Fruit fly (Drosophila melanogaster) whole organism, embryonic: ENCODE results near the gene glob3.

Source experiments
- Atf3 ChIP-seq: fragments of 200-800 bp; sonication (Bioruptor generic); optimal IDR thresholded peaks from 3 replicates; lab custom pipeline; 2016; ENCODE audit warnings: missing biosample characterization, missing genetic modification characterization
- Bgb ChIP-seq: fragments of 200-800 bp; sonication (Bioruptor generic); IDR thresholded peaks from 2 replicates; pipeline ENCODE4 v1.3.6; 2022; ENCODE audit warnings: missing biosample characterization, missing genetic modification characterization; ENCODE audit not compliant: partially characterized antibody
- BtbVII ChIP-seq: fragments of 200-800 bp; sonication (Bioruptor generic); optimal IDR thresholded peaks from 3 replicates; lab custom pipeline; 2017; ENCODE audit warnings: missing biosample characterization, mild to moderate bottlenecking, missing genetic modification characterization
- CG11695 ChIP-seq: fragments of 200-800 bp; sonication (Bioruptor generic); IDR thresholded peaks from 3 replicates; pipeline ENCODE4 v1.3.6; 2022; ENCODE audit warnings: missing biosample characterization, missing genetic modification characterization
- CG12104 ChIP-seq: fragments of 200-800 bp; sonication (Bioruptor generic); optimal IDR thresholded peaks from 3 replicates; lab custom pipeline; 2016; ENCODE audit warnings: missing biosample characterization, missing genetic modification characterization
- CG13123 ChIP-seq: fragments of 200-800 bp; sonication (Bioruptor generic); optimal IDR thresholded peaks from 2 replicates; lab custom pipeline; 2016; ENCODE audit warnings: missing biosample characterization, missing genetic modification characterization
- CG1602 ChIP-seq: fragments of 200-800 bp; sonication (Bioruptor generic); optimal IDR thresholded peaks from 3 replicates; lab custom pipeline; 2016; ENCODE audit warnings: missing biosample characterization, missing genetic modification characterization
- CG1603 ChIP-seq: fragments of 200-800 bp; sonication (Bioruptor generic); optimal IDR thresholded peaks from 2 replicates; lab custom pipeline; 2019; ENCODE audit warnings: missing biosample characterization, mild to moderate bottlenecking, missing genetic modification characterization, moderate library complexity
- CG30431 ChIP-seq: fragments of 200-800 bp; sonication (Bioruptor generic); optimal IDR thresholded peaks from 2 replicates; lab custom pipeline; 2017; ENCODE audit warnings: missing biosample characterization, missing genetic modification characterization
- CG31224 ChIP-seq: fragments of 200-800 bp; sonication (Bioruptor generic); IDR thresholded peaks from 2 replicates; pipeline ENCODE4 v1.3.6; 2022; ENCODE audit warnings: missing biosample characterization, missing genetic modification characterization
- CG43689 ChIP-seq: fragments of 200-800 bp; sonication (Bioruptor generic); IDR thresholded peaks from 2 replicates; pipeline ENCODE4 v1.3.6; 2022; ENCODE audit warnings: missing biosample characterization, missing genetic modification characterization
- CG4820 ChIP-seq: fragments of 200-800 bp; sonication (Bioruptor generic); optimal IDR thresholded peaks from 3 replicates; lab custom pipeline; 2016; ENCODE audit warnings: missing biosample characterization, missing genetic modification characterization
- CG4854 ChIP-seq: fragments of 200-800 bp; sonication (Bioruptor generic); optimal IDR thresholded peaks from 2 replicates; lab custom pipeline; 2016; ENCODE audit warnings: missing biosample characterization, missing genetic modification characterization, inconsistent platforms
- CG6791 ChIP-seq: fragments of 200-800 bp; sonication (Bioruptor generic); IDR thresholded peaks from 3 replicates; pipeline ENCODE4 v1.3.6; 2022; ENCODE audit warnings: missing biosample characterization, missing genetic modification characterization; ENCODE audit not compliant: partially characterized antibody
- CG9932 ChIP-seq: fragments of 200-800 bp; sonication (Bioruptor generic); IDR thresholded peaks from 2 replicates; pipeline ENCODE4 v1.3.6; 2022; ENCODE audit warnings: missing biosample characterization, missing genetic modification characterization
- CTCF ChIP-seq: fragments of 200-800 bp; sonication (Bioruptor generic); optimal IDR thresholded peaks from 2 replicates; lab custom pipeline; 2017; ENCODE audit warnings: missing biosample characterization, mild to moderate bottlenecking, missing genetic modification characterization, moderate library complexity
- CrebB ChIP-seq: fragments of 200-800 bp; sonication (Bioruptor generic); optimal IDR thresholded peaks from 3 replicates; lab custom pipeline; 2018; ENCODE audit warnings: missing biosample characterization, mild to moderate bottlenecking, missing genetic modification characterization
- HLH3B ChIP-seq: fragments of 200-800 bp; sonication (Bioruptor generic); IDR thresholded peaks from 2 replicates; pipeline ENCODE4 v1.3.6; 2022; ENCODE audit warnings: missing biosample characterization, missing genetic modification characterization
- HLHmδ ChIP-seq: fragments of 200-800 bp; sonication (Bioruptor generic); optimal IDR thresholded peaks from 2 replicates; lab custom pipeline; 2018; ENCODE audit warnings: missing biosample characterization, mild to moderate bottlenecking, missing genetic modification characterization, moderate library complexity
- MTF-1 ChIP-seq: fragments of 200-800 bp; sonication (Bioruptor generic); optimal IDR thresholded peaks from 2 replicates; lab custom pipeline; 2018; ENCODE audit warnings: missing biosample characterization, mild to moderate bottlenecking, missing genetic modification characterization, borderline replicate concordance
- Mad ChIP-seq: fragments of 200-800 bp; sonication (Bioruptor generic); optimal IDR thresholded peaks from 2 replicates; lab custom pipeline; 2016; ENCODE audit warnings: missing biosample characterization, missing genetic modification characterization
- NC2β ChIP-seq: fragments of 200-800 bp; sonication (Bioruptor generic); optimal IDR thresholded peaks from 2 replicates; lab custom pipeline; 2016; ENCODE audit warnings: missing biosample characterization, missing genetic modification characterization
- Opbp ChIP-seq: fragments of 200-800 bp; sonication (Bioruptor generic); IDR thresholded peaks from 3 replicates; pipeline ENCODE4 v1.3.6; 2022; ENCODE audit warnings: missing biosample characterization, missing genetic modification characterization; ENCODE audit not compliant: partially characterized antibody
- ato ChIP-seq: fragments of 200-800 bp; sonication (Bioruptor generic); IDR thresholded peaks from 2 replicates; pipeline ENCODE4 v1.3.6; 2022; ENCODE audit warnings: missing biosample characterization, missing genetic modification characterization; ENCODE audit not compliant: partially characterized antibody
- cad ChIP-seq: fragments of >200 bp; optimal IDR thresholded peaks from 2 replicates; lab custom pipeline; 2017; ENCODE audit warnings: missing biosample characterization, missing genetic modification characterization
- caup ChIP-seq: fragments of 200-800 bp; sonication (Bioruptor generic); optimal IDR thresholded peaks from 3 replicates; lab custom pipeline; 2017; ENCODE audit warnings: missing biosample characterization, mild to moderate bottlenecking, missing genetic modification characterization, moderate library complexity; ENCODE audit not compliant: severe bottlenecking
- chm ChIP-seq: fragments of 200-800 bp; sonication (Bioruptor generic); IDR thresholded peaks from 2 replicates; pipeline ENCODE4 v1.3.6; 2022; ENCODE audit warnings: missing biosample characterization, missing genetic modification characterization
- chn ChIP-seq: fragments of 200-800 bp; sonication (Bioruptor generic); optimal IDR thresholded peaks from 2 replicates; lab custom pipeline; 2016; ENCODE audit warnings: missing biosample characterization, missing genetic modification characterization
- da ChIP-seq: fragments of 200-800 bp; sonication (Bioruptor generic); optimal IDR thresholded peaks from 2 replicates; lab custom pipeline; 2016; ENCODE audit warnings: missing biosample characterization, missing genetic modification characterization
- dan ChIP-seq: fragments of 200-800 bp; sonication (Bioruptor generic); IDR thresholded peaks from 2 replicates; pipeline ENCODE4 v1.3.6; 2022; ENCODE audit warnings: missing biosample characterization, missing genetic modification characterization
- dmrt99B ChIP-seq: fragments of 200-800 bp; sonication (Bioruptor generic); optimal IDR thresholded peaks from 2 replicates; lab custom pipeline; 2018; ENCODE audit warnings: missing biosample characterization, mild to moderate bottlenecking, missing genetic modification characterization, moderate library complexity
- dysf ChIP-seq: fragments of 200-800 bp; sonication (Bioruptor generic); IDR thresholded peaks from 3 replicates; pipeline ENCODE4 v1.3.6; 2022; ENCODE audit warnings: missing biosample characterization, missing genetic modification characterization
- ems ChIP-seq: fragments of 200-800 bp; sonication (Bioruptor generic); optimal IDR thresholded peaks from 3 replicates; lab custom pipeline; 2016; ENCODE audit warnings: missing biosample characterization, missing genetic modification characterization
- fd3F ChIP-seq: fragments of 200-800 bp; sonication (Bioruptor generic); optimal IDR thresholded peaks from 2 replicates; lab custom pipeline; 2018; ENCODE audit warnings: missing biosample characterization, mild to moderate bottlenecking, missing genetic modification characterization, moderate library complexity
- grn ChIP-seq: fragments of 200-800 bp; sonication (Bioruptor generic); optimal IDR thresholded peaks from 3 replicates; lab custom pipeline; 2017; ENCODE audit warnings: missing biosample characterization, missing genetic modification characterization
- gro ChIP-seq: fragments of 200-800 bp; sonication (Bioruptor generic); optimal IDR thresholded peaks from 2 replicates; lab custom pipeline; 2016; ENCODE audit warnings: missing biosample characterization, missing genetic modification characterization
- h ChIP-seq: fragments of >200 bp; optimal IDR thresholded peaks from 2 replicates; lab custom pipeline; 2017
- her ChIP-seq: fragments of 200-800 bp; sonication (Bioruptor generic); optimal IDR thresholded peaks from 2 replicates; lab custom pipeline; 2016; ENCODE audit warnings: missing biosample characterization, missing genetic modification characterization
- klu ChIP-seq: fragments of 200-800 bp; sonication (Bioruptor generic); IDR thresholded peaks from 2 replicates; pipeline ENCODE4 v1.3.6; 2022; ENCODE audit warnings: missing biosample characterization, missing genetic modification characterization
- nerfin-2 ChIP-seq: fragments of 200-800 bp; sonication (Bioruptor generic); IDR thresholded peaks from 2 replicates; pipeline ENCODE4 v1.3.6; 2022; ENCODE audit warnings: missing biosample characterization, missing genetic modification characterization; ENCODE audit not compliant: partially characterized antibody
- org-1 ChIP-seq: fragments of 200-800 bp; sonication (Bioruptor generic); optimal IDR thresholded peaks from 2 replicates; lab custom pipeline; 2017; ENCODE audit warnings: missing biosample characterization, missing genetic modification characterization
- pfk ChIP-seq: fragments of 200-800 bp; sonication (Bioruptor generic); optimal IDR thresholded peaks from 2 replicates; lab custom pipeline; 2018; ENCODE audit warnings: missing biosample characterization, mild to moderate bottlenecking, missing genetic modification characterization, moderate library complexity
- pnt ChIP-seq: fragments of 200-800 bp; sonication (Bioruptor generic); optimal IDR thresholded peaks from 3 replicates; lab custom pipeline; 2016; ENCODE audit warnings: missing biosample characterization, missing genetic modification characterization
- prd ChIP-seq, 3 experiments: fragments of >200 bp in 2 of 3; fragments of 200-800 bp in 1 of 3; sonication (Bioruptor generic) in 1 of 3; optimal IDR thresholded peaks in 2 of 3; IDR thresholded peaks in 1 of 3; 2 replicates in 2 of 3; 3 replicates in 1 of 3; pipeline versions ENCODE4 v1.3.6 to Lab custom; 2017 to 2022; ENCODE audit warnings: missing biosample characterization in 1 of 3, missing genetic modification characterization in 1 of 3
- ro ChIP-seq: fragments of 200-800 bp; sonication (Bioruptor generic); IDR thresholded peaks from 2 replicates; pipeline ENCODE4 v1.3.6; 2022; ENCODE audit warnings: missing biosample characterization, missing genetic modification characterization
- run ChIP-seq: fragments of 200-800 bp; sonication (Bioruptor generic); optimal IDR thresholded peaks from 3 replicates; lab custom pipeline; 2018; ENCODE audit warnings: missing biosample characterization, mild to moderate bottlenecking, missing genetic modification characterization
- sima ChIP-seq: fragments of 200-800 bp; sonication (Bioruptor generic); optimal IDR thresholded peaks from 2 replicates; lab custom pipeline; 2016; ENCODE audit warnings: missing biosample characterization, missing genetic modification characterization
- sob ChIP-seq: fragments of 200-800 bp; sonication (Bioruptor generic); IDR thresholded peaks from 2 replicates; pipeline ENCODE4 v1.3.6; 2022; ENCODE audit warnings: missing biosample characterization, missing genetic modification characterization
- tna ChIP-seq: fragments of 200-800 bp; sonication (Bioruptor generic); IDR thresholded peaks from 2 replicates; pipeline ENCODE4 v1.3.6; 2022; ENCODE audit warnings: missing biosample characterization, missing genetic modification characterization; ENCODE audit not compliant: partially characterized antibody
- tup ChIP-seq: fragments of 200-800 bp; sonication (Bioruptor generic); optimal IDR thresholded peaks from 2 replicates; lab custom pipeline; 2016; ENCODE audit warnings: missing biosample characterization, mild to moderate bottlenecking, missing genetic modification characterization, moderate library complexity
- z ChIP-seq: fragments of 200-800 bp; sonication (Bioruptor generic); IDR thresholded peaks from 3 replicates; pipeline ENCODE4 v1.3.6; 2022; ENCODE audit warnings: missing biosample characterization, missing genetic modification characterization

glob3 gene

DNA sequence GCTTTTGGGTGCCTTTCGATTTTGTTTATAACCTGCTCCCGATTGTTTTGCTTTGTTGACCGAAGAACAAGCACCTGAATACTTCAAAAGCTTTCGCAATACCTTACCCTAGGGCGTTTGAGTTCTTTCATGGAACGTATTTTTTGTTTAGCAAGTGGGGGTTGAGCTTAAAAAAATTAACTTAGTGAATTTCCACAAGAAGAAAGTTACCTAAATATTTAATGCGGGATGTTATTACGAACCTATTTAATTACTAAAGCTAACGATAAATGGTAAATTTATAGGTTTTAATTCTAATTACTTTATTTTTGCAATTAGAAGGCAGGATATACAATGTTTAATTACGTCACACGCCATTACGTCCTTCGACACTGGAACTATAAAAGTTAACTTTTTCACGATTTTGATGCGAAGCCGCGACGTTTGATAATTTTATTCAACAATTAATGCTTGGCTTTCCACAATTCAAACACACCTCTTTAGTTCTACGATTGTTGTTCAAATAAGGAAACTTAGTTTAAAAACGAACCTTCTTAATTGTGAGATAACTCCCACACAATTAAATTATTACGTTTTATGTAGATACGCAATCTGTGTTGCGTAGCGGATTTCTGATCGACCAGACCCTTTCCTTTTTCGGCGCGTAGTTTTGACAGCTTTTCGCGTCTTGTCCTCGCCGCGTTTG is 31.5 kb downstream of the glob3 start (continued):
- no peak for TF ChIP-seq her (GFP tag; lab: Kevin White, UChicago)
- TF ChIP-seq BtbVII (GFP tag; lab: Kevin White, UChicago): peak; percentile 36
- no peak for TF ChIP-seq prd (optimal IDR thresholded peaks at IDR 0.05; lab: Kevin White, UChicago)
- peak; percentile 25; the same call in 2 of the 3 replicates for TF ChIP-seq prd (GFP tag; IDR thresholded peaks at IDR 0.05; lab: Robert Waterston, UW)
- no peak for TF ChIP-seq run (tag; lab: Kevin White, UChicago)
- no peak for TF ChIP-seq NC2β (GFP tag; lab: Kevin White, UChicago)
- TF ChIP-seq fd3F (GFP tag; lab: Kevin White, UChicago): no peak
- no peak for TF ChIP-seq HLH3B (GFP tag; lab: Robert Waterston, UW)
- no peak for TF ChIP-seq CG43689 (GFP tag; lab: Robert Waterston, UW)
- no peak for TF ChIP-seq Atf3 (GFP tag; lab: Kevin White, UChicago)
- TF ChIP-seq CrebB (tag; lab: Kevin White, UChicago): no peak
- peak; percentile 2 for TF ChIP-seq gro (GFP tag; lab: Kevin White, UChicago)
- TF ChIP-seq Opbp: no peak
- no peak; the same call in 1 of the 3 replicates for TF ChIP-seq dysf (GFP tag; lab: Robert Waterston, UW)
- no peak for TF ChIP-seq CG13123 (GFP tag; lab: Kevin White, UChicago)
- TF ChIP-seq ems (GFP tag; lab: Kevin White, UChicago): peak; percentile 3
- no peak for TF ChIP-seq tna (GFP tag; lab: Robert Waterston, UW)
- TF ChIP-seq pfk: no peak
- TF ChIP-seq sima (GFP tag; lab: Kevin White, UChicago): no peak
- peak; percentile 70 for TF ChIP-seq CG9932
- no peak for TF ChIP-seq Mad (GFP tag; lab: Kevin White, UChicago)
- no peak for TF ChIP-seq dan (GFP tag; lab: Robert Waterston, UW)
- no peak for TF ChIP-seq Bgb (GFP tag; lab: Robert Waterston, UW)
- 0 out of 3 replicates have a peak, but pooled peaks have one; percentile 38 for TF ChIP-seq CG11695 (GFP tag; lab: Robert Waterston, UW)
- no peak for TF ChIP-seq ato (GFP tag; lab: Robert Waterston, UW)
- no peak for TF ChIP-seq CG1603 (tag; lab: Kevin White, UChicago)
- TF ChIP-seq grn (GFP tag; lab: Kevin White, UChicago): no peak
- no peak for TF ChIP-seq klu (GFP tag; lab: Robert Waterston, UW)
- peak; percentile 27; the same call in 1 of the 2 replicates for TF ChIP-seq CG31224 (GFP tag; lab: Robert Waterston, UW)
- TF ChIP-seq nerfin-2: no peak
- TF ChIP-seq tup (GFP tag; lab: Kevin White, UChicago): no peak
- no peak for TF ChIP-seq CG4854 (GFP tag; lab: Kevin White, UChicago)
- no peak for TF ChIP-seq HLHmδ (GFP tag; lab: Kevin White, UChicago)
- no peak for TF ChIP-seq chn (GFP tag; lab: Kevin White, UChicago)
- TF ChIP-seq cad (GFP tag; lab: Kevin White, UChicago): no peak
- no peak for TF ChIP-seq CG4820
- TF ChIP-seq CG1602 (GFP tag; lab: Kevin White, UChicago): no peak
- no peak for TF ChIP-seq CTCF
- TF ChIP-seq pnt: no peak
- no peak for TF ChIP-seq MTF-1 (GFP tag; lab: Kevin White, UChicago)
- no peak for TF ChIP-seq caup
- no peak for TF ChIP-seq h
- no peak for TF ChIP-seq chm (GFP tag; lab: Robert Waterston, UW)
- TF ChIP-seq da (GFP tag; lab: Kevin White, UChicago): no peak
- TF ChIP-seq ro (GFP tag; lab: Robert Waterston, UW): no peak
- TF ChIP-seq CG6791 (GFP tag; lab: Robert Waterston, UW): no peak
- TF ChIP-seq dmrt99B (tag; lab: Kevin White, UChicago): no peak
- peak; percentile 7 for TF ChIP-seq org-1
- TF ChIP-seq CG30431 (GFP tag; lab: Kevin White, UChicago): no peak
- peak; percentile 23; the same call in 1 of the 2 replicates for TF ChIP-seq sob (GFP tag; lab: Robert Waterston, UW)
- TF ChIP-seq z: no peak
- TF ChIP-seq CG12104: peak; percentile 51
